Fruit fly (Drosophila melanogaster): Measurements from ENCODE around the gene CG17159.

The CG17159 gene

DNA sequence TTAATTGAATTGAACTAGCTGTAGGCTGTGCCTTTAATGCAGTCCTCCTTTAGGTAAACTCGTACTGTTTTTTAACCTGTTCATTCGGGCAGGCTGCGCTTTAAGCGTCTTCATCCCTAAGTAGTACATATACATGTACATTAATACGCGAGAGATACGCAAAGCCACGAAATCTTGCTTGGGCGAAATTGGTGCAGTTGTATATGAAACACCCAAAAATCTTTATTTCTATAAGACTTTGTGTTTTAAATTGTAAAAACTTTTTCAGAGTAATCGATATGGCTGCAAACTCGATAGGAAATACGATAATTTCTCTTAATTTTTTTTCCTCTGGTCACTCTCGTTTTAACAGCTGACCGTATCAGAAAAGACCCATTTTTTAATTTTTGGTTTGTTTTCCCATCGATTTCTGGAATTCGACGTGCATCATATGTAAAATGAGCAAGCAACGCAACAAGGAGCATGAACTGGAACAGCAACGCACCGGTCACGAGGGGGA is 10.0 kb downstream of the CG17159 start, which contains the start of the genes CG17163 and CG17168 (continued):
- TF ChIP-seq unc-4 (GFP tag; IDR thresholded peaks at IDR 0.05; ENCODE audit: partially characterized antibody) (0 out of 2 replicates have a peak, but pooled peaks have one; percentile 32), CG15514 (GFP tag; optimal IDR thresholded peaks at IDR 0.05) (peak; percentile 14), CG10543 (GFP tag; optimal IDR thresholded peaks at IDR 0.05) (no peak), Stat92E (GFP tag; optimal IDR thresholded peaks at IDR 0.05) (no peak), pan (optimal IDR thresholded peaks at IDR 0.05) (no peak), pan (GFP tag; optimal IDR thresholded peaks at IDR 0.05 in 1 of 2, IDR thresholded peaks at IDR 0.05 in 1 of 2) (no peak), Opbp (GFP tag; IDR thresholded peaks at IDR 0.05; ENCODE audit: partially characterized antibody) (no peak; the same call in 2 of the 3 replicates), Optix (GFP tag; IDR thresholded peaks at IDR 0.05) (no peak), CG10565 (GFP tag; optimal IDR thresholded peaks at IDR 0.05) (no peak), Oaz (GFP tag; IDR thresholded peaks at IDR 0.05) (no peak), danr (GFP tag; IDR thresholded peaks at IDR 0.05) (no peak), CG15696 (tag; optimal IDR thresholded peaks at IDR 0.05) (no peak), CG1024 (GFP tag; IDR thresholded peaks at IDR 0.05) (no peak), ap (GFP tag; IDR thresholded peaks at IDR 0.05) (no peak), vnd (GFP tag; IDR thresholded peaks at IDR 0.05; ENCODE audit: partially characterized antibody) (no peak), fd96Cb (tag; optimal IDR thresholded peaks at IDR 0.05) (no peak), Taf1 (GFP tag; IDR thresholded peaks at IDR 0.05) (no peak), hbn (GFP tag; IDR thresholded peaks at IDR 0.05; ENCODE audit: partially characterized antibody) (no peak), CG33557 (GFP tag; optimal IDR thresholded peaks at IDR 0.05) (no peak), cad (GFP tag; optimal IDR thresholded peaks at IDR 0.05) (no peak), z (GFP tag; IDR thresholded peaks at IDR 0.05) (no peak), ac (GFP tag; optimal IDR thresholded peaks at IDR 0.05) (no peak), Dip3 (GFP tag; optimal IDR thresholded peaks at IDR 0.05) (no peak), CG16815 (GFP tag; optimal IDR thresholded peaks at IDR 0.05) (no peak), CG32532 (GFP tag; IDR thresholded peaks at IDR 0.05) (no peak), vfl (GFP tag; optimal IDR thresholded peaks at IDR 0.05) (no peak), Hr78 (GFP tag; optimal IDR thresholded peaks at IDR 0.05) (no peak), CG17186 (GFP tag; optimal IDR thresholded peaks at IDR 0.05) (no peak), Sry-δ (GFP tag; optimal IDR thresholded peaks at IDR 0.05) (peak; percentile 54), CG9876 (GFP tag; optimal IDR thresholded peaks at IDR 0.05) (no peak), hth (optimal IDR thresholded peaks at IDR 0.05) (no peak), CG8281 (tag; optimal IDR thresholded peaks at IDR 0.05) (no peak), jumu (GFP tag; optimal IDR thresholded peaks at IDR 0.05) (no peak), sqz (GFP tag; optimal IDR thresholded peaks at IDR 0.05) (no peak), CG14667 (GFP tag; IDR thresholded peaks at IDR 0.05) (no peak), psq (GFP tag; optimal IDR thresholded peaks at IDR 0.05) (no peak), slbo (GFP tag; IDR thresholded peaks at IDR 0.05) (no peak), Six4 (GFP tag; optimal IDR thresholded peaks at IDR 0.05) (no peak), slou (GFP tag; optimal IDR thresholded peaks at IDR 0.05) (no peak), oc (tag; optimal IDR thresholded peaks at IDR 0.05) (no peak), Fer1 (GFP tag; optimal IDR thresholded peaks at IDR 0.05) (no peak), CG9932 (GFP tag; IDR thresholded peaks at IDR 0.05) (no peak), CG3726 (GFP tag; IDR thresholded peaks at IDR 0.05) (no peak), bigmax (GFP tag; optimal IDR thresholded peaks at IDR 0.05) (no peak), CG11247 (GFP tag; IDR thresholded peaks at IDR 0.05) (no peak), MBD-R2 (GFP tag; IDR thresholded peaks at IDR 0.05) (peak; percentile 35; the same call in 1 of the 2 replicates), sob (GFP tag; IDR thresholded peaks at IDR 0.05) (no peak), CkIIα-i1 (GFP tag; IDR thresholded peaks at IDR 0.05) (no peak), sim (GFP tag; IDR thresholded peaks at IDR 0.05) (no peak), NC2α (GFP tag; optimal IDR thresholded peaks at IDR 0.05) (no peak), CG11093 (GFP tag; IDR thresholded peaks at IDR 0.05) (no peak), onecut (GFP tag; IDR thresholded peaks at IDR 0.05) (no peak)
